Fruit fly (Drosophila melanogaster): ENCODE data around the gene fax.

fax gene

dm6 chr3L:16451887-16452751, 40.5 kb upstream of the fax start, which contains the start of gene dsx-c73A (continued):
- TF ChIP-seq az2 (GFP tag; optimal IDR thresholded peaks at IDR 0.05) (peak; percentile 36), ssp (GFP tag; IDR thresholded peaks at IDR 0.05) (peak; percentile 36; the same call in 1 of the 2 replicates), CG7556 (GFP tag; optimal IDR thresholded peaks at IDR 0.05) (no peak), CG8924 (tag; optimal IDR thresholded peaks at IDR 0.05) (peak; percentile 32), dpn (GFP tag; optimal IDR thresholded peaks at IDR 0.05) (peak in 1 of 2 experiments; percentile 29), CG4730 (GFP tag; IDR thresholded peaks at IDR 0.05) (peak; percentile 29; the same call in 1 of the 2 replicates), CG11696 (GFP tag; IDR thresholded peaks at IDR 0.05) (0 out of 2 replicates have a peak, but pooled peaks have one; percentile 14), row (GFP tag; IDR thresholded peaks at IDR 0.05) (peak; percentile 52; the same call in 2 of the 3 replicates), H2.0 (GFP tag; IDR thresholded peaks at IDR 0.05) (peak; percentile 10; the same call in 1 of the 2 replicates), CG10979 (tag; optimal IDR thresholded peaks at IDR 0.05) (peak; percentile 71), CG31388 (GFP tag; optimal IDR thresholded peaks at IDR 0.05) (no peak), CG9437 (GFP tag; optimal IDR thresholded peaks at IDR 0.05) (peak; percentile 62), Abd-B (GFP tag; optimal IDR thresholded peaks at IDR 0.05) (peak; percentile 33), kni (GFP tag; optimal IDR thresholded peaks at IDR 0.05) (peak; percentile 45), CG1602 (GFP tag; optimal IDR thresholded peaks at IDR 0.05) (peak; percentile 32), amos (GFP tag; IDR thresholded peaks at IDR 0.05; ENCODE audit: partially characterized antibody) (no peak), CG13775 (GFP tag; optimal IDR thresholded peaks at IDR 0.05) (peak; percentile 38), CG17359 (tag; optimal IDR thresholded peaks at IDR 0.05) (peak; percentile 28), CG32772 (GFP tag; IDR thresholded peaks at IDR 0.05) (peak; percentile 23; the same call in 1 of the 2 replicates), CG6654 (GFP tag; optimal IDR thresholded peaks at IDR 0.05) (peak; percentile 5), eve (GFP tag; optimal IDR thresholded peaks at IDR 0.05) (peak in 1 of 2 experiments; percentile 69), zen (tag; optimal IDR thresholded peaks at IDR 0.05) (peak; percentile 69), Oli (tag; optimal IDR thresholded peaks at IDR 0.05) (peak; percentile 60), Ada2b (GFP tag; IDR thresholded peaks at IDR 0.05) (0 out of 2 replicates have a peak, but pooled peaks have one; percentile 25), CG4820 (GFP tag; optimal IDR thresholded peaks at IDR 0.05) (peak; percentile 45), Pdp1 (GFP tag; optimal IDR thresholded peaks at IDR 0.05) (peak in 1 of 2 experiments; percentile 23), E2f1 (GFP tag; IDR thresholded peaks at IDR 0.05) (0 out of 2 replicates have a peak, but pooled peaks have one; percentile 11), ara (GFP tag; IDR thresholded peaks at IDR 0.05) (peak; percentile 62; the same call in 1 of the 2 replicates), CG13624 (GFP tag; optimal IDR thresholded peaks at IDR 0.05) (peak; percentile 35), sisA (GFP tag; IDR thresholded peaks at IDR 0.05) (peak; percentile 42; the same call in 1 of the 2 replicates), prd (optimal IDR thresholded peaks at IDR 0.05) (no peak), prd (GFP tag; IDR thresholded peaks at IDR 0.05) (peak; percentile 60; the same call in 2 of the 3 replicates), Xrp1 (GFP tag; IDR thresholded peaks at IDR 0.05) (peak; percentile 71), mam (GFP tag; optimal IDR thresholded peaks at IDR 0.05) (no peak), Sox102F (GFP tag; optimal IDR thresholded peaks at IDR 0.05) (peak; percentile 56), CG5180 (GFP tag; optimal IDR thresholded peaks at IDR 0.05) (peak; percentile 98), sim (GFP tag; IDR thresholded peaks at IDR 0.05) (0 out of 2 replicates have a peak, but pooled peaks have one; percentile 36), CG1832 (GFP tag; optimal IDR thresholded peaks at IDR 0.05) (no peak), phol (tag; optimal IDR thresholded peaks at IDR 0.05) (peak; percentile 47), CG13424 (tag; optimal IDR thresholded peaks at IDR 0.05) (peak; percentile 32), Spps (tag; optimal IDR thresholded peaks at IDR 0.05) (peak; percentile 10), bsh (GFP tag; optimal IDR thresholded peaks at IDR 0.05) (peak; percentile 59 to 80), Hr51 (GFP tag; optimal IDR thresholded peaks at IDR 0.05) (peak in 1 of 2 experiments; percentile 24), bcd (GFP tag; optimal IDR thresholded peaks at IDR 0.05) (peak; percentile 5), zen2 (GFP tag; IDR thresholded peaks at IDR 0.05; ENCODE audit: partially characterized antibody) (peak; percentile 56; the same call in 1 of the 3 replicates)

All from whole organism, embryonic.